Worm (Caenorhabditis elegans): ENCODE measurements around the gene R02F2.9.

The R02F2.9 gene

DNA sequence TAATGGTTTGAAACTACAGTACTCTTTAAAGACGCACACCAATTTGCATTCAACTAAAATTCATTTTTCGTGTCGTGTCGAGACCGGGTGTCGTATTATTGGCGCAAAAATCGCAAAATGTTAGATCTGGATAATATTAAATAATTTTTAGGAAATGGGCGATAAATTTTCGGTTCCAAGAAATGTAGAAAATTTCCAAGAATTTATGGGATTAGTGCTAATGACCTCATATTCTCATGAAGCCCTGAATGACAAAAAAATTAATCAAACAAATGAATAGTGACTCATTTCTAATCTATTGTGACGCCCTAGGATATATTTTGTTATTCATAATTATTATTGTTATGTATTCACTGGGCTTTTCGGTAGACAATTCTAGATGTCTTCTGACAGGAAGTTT, 1.7 kb downstream of the R02F2.9 start (continued):
- TF ChIP-seq nhr-84 (tag; optimal IDR thresholded peaks at IDR 0.05) (no peak), zip-4 (GFP tag; optimal IDR thresholded peaks at IDR 0.05) (no peak), egl-13 (tag; optimal IDR thresholded peaks at IDR 0.05) (peak; percentile 30), fkh-10 (GFP tag; optimal IDR thresholded peaks at IDR 0.05) (no peak), mdl-1 (tag; optimal IDR thresholded peaks at IDR 0.05) (no peak), C04F5.9 (tag; optimal IDR thresholded peaks at IDR 0.05) (no peak), aly-2 (tag; optimal IDR thresholded peaks at IDR 0.05) (no peak), ztf-4 (tag; optimal IDR thresholded peaks at IDR 0.05) (no peak), unc-130 (tag; optimal IDR thresholded peaks at IDR 0.05) (no peak), nhr-11 (tag; optimal IDR thresholded peaks at IDR 0.05) (peak; percentile 56), tlp-1 (tag; optimal IDR thresholded peaks at IDR 0.05) (no peak), mep-1 (tag; optimal IDR thresholded peaks at IDR 0.05) (no peak), sptf-1 (tag; optimal IDR thresholded peaks at IDR 0.05) (no peak), F16B12.6 (tag; optimal IDR thresholded peaks at IDR 0.05) (no peak), nhr-47 (tag; optimal IDR thresholded peaks at IDR 0.05) (peak; percentile 84), nhr-28 (tag; optimal IDR thresholded peaks at IDR 0.05) (no peak), efl-3 (GFP tag; optimal IDR thresholded peaks at IDR 0.05) (no peak), sox-4 (tag; optimal IDR thresholded peaks at IDR 0.05) (peak; percentile 80), hpl-2 (GFP tag; optimal IDR thresholded peaks at IDR 0.05) (no peak), zag-1 (tag; optimal IDR thresholded peaks at IDR 0.05) (no peak), nhr-237 (tag; optimal IDR thresholded peaks at IDR 0.05) (no peak)

DNA sequence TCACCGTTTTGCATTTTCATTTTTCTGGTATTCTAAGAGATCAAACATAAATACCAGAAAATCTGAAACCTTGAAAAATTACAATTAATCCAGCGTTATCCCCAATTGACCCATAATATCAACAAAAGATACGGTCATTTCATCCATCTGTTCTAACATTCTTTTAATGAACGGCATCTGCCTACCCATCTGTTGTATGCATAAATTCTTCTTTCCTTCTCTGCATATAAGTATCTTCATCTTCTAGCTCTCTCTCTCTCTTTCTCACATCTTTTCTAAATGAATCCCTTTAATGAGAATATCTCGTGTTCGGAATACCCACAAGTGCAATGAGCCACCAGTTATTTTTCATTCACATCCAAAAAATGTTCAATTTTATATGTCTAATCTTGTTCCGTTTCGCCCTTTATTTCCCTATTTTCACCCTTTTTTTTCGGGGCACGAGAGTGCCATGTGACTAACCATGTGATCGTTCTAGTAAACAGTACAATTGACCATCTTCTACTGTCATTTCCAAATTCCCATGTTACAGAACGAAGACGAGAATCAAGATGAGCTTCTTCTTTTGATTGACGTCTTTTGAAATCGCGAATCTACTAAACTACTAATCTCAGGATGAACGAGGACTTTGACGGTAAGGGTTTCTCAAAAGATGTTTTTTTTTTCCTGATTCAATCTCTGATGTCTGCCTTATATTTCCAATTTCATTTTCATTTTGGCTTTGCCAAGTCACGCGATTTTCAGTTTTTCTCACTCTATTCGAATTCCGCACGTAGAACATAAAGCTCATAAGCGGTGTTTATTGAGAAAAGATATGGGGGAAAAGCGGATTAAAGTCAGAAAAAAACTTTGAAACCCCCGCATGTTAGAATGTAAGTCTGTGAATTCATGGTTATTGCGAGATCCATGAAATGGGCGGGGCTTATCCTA, 2.6 kb downstream of the R02F2.9 start, which contains the start of gene R02F2.1:
TSS of gene R02F2.1 (plus strand) at position 528 of the 930 bp plus-strand sequence.
- TF ChIP-seq nhr-90 (tag; optimal IDR thresholded peaks at IDR 0.05; ENCODE audit: poor library complexity) (peak; percentile 66), rnt-1 (tag; optimal IDR thresholded peaks at IDR 0.05) (no peak), nhr-71 (tag; optimal IDR thresholded peaks at IDR 0.05) (peak; percentile 72), dsc-1 (tag; optimal IDR thresholded peaks at IDR 0.05) (peak; percentile 79), snu-23 (GFP tag; optimal IDR thresholded peaks at IDR 0.05) (peak; percentile 78), tbx-2 (tag; optimal IDR thresholded peaks at IDR 0.05) (peak; percentile 38), blmp-1 (tag; optimal IDR thresholded peaks at IDR 0.05) (peak; percentile 60), mep-1 (tag; optimal IDR thresholded peaks at IDR 0.05) (peak; percentile 49), skn-1 (tag; optimal IDR thresholded peaks at IDR 0.05) (peak; percentile 16), nhr-19 (GFP tag; conservative IDR thresholded peaks at IDR 0.05) (peak; percentile 52), pax-3 (tag; optimal IDR thresholded peaks at IDR 0.05) (no peak), vab-15 (tag; optimal IDR thresholded peaks at IDR 0.05) (no peak), efl-3 (GFP tag; optimal IDR thresholded peaks at IDR 0.05) (no peak), lsy-2 (tag; optimal IDR thresholded peaks at IDR 0.05) (peak; percentile 7 to 45), ztf-11 (tag; optimal IDR thresholded peaks at IDR 0.05) (peak in 1 of 2 experiments; percentile 14), pqm-1 (tag; optimal IDR thresholded peaks at IDR 0.05) (no peak), dpl-1 (GFP tag; optimal IDR thresholded peaks at IDR 0.05) (peak; percentile 14 to 54 (median 50)), C16A3.4 (tag; optimal IDR thresholded peaks at IDR 0.05) (peak; percentile 24), fkh-10 (GFP tag; optimal IDR thresholded peaks at IDR 0.05) (no peak), nhr-47 (tag; optimal IDR thresholded peaks at IDR 0.05) (peak; percentile 40), mdl-1 (tag; optimal IDR thresholded peaks at IDR 0.05) (peak in 1 of 2 experiments; percentile 84), sup-37 (GFP tag; optimal IDR thresholded peaks at IDR 0.05) (no peak), nhr-85 (tag) (peak; percentile 80), ces-1 (GFP tag; optimal IDR thresholded peaks at IDR 0.05) (no peak), fkh-8 (tag; optimal IDR thresholded peaks at IDR 0.05) (peak; percentile 69), jun-1 (tag; optimal IDR thresholded peaks at IDR 0.05) (no peak), elt-3 (tag; optimal IDR thresholded peaks at IDR 0.05) (peak in 2 of 6 experiments; percentile 19 to 58), fkh-4 (tag; optimal IDR thresholded peaks at IDR 0.05; ENCODE audit: borderline replicate concordance) (no peak), lin-35 (GFP tag; optimal IDR thresholded peaks at IDR 0.05) (peak; percentile 21 to 87), unc-130 (tag; optimal IDR thresholded peaks at IDR 0.05) (peak; percentile 21), lin-14 (GFP tag; optimal IDR thresholded peaks at IDR 0.05) (peak; percentile 63), lin-13 (GFP tag; optimal IDR thresholded peaks at IDR 0.05) (no peak), lir-3 (tag; optimal IDR thresholded peaks at IDR 0.05; ENCODE audit: poor library complexity) (no peak), alr-1 (tag; optimal IDR thresholded peaks at IDR 0.05; ENCODE audit: borderline replicate concordance) (no peak)
